Worm (Caenorhabditis elegans): ENCODE measurements around the gene rcs-1.

The rcs-1 gene

DNA sequence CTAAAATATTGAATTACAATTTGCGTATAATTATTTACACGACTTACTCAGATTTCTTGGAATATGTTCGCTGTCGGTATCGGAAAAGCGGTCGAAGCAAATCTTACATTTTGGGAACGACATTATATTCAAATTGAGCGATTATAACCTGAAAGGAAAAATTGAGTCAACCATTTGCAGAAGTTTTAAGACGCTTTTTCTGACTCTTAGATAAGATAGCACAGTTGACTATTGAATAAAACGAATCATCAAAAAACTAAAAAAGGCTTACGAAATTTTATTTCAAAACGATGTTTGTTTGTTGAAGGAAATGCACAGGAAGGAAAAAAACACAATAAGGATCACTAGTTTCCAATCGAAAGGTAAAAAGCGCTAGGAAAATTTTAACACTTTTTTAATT, at the start of gene rcs-1:
rcs-1 (minus strand) TSS at position 176 of the 400 bp plus-strand sequence.
- TF ChIP-seq cog-1 (tag; optimal IDR thresholded peaks at IDR 0.05) (no peak), klf-2 (GFP tag; conservative IDR thresholded peaks at IDR 0.05) (no peak), tab-1 (GFP tag; IDR thresholded peaks at IDR 0.05) (no peak), med-1 (GFP tag; optimal IDR thresholded peaks at IDR 0.05; ENCODE audit: insufficient read depth) (no peak), ref-1 (GFP tag; conservative IDR thresholded peaks at IDR 0.05) (no peak), ztf-29 (GFP tag; IDR thresholded peaks at IDR 0.05) (no peak), T22C8.4 (GFP tag; IDR thresholded peaks at IDR 0.05) (no peak), ztf-23 (GFP tag; IDR thresholded peaks at IDR 0.05) (no peak), flt-1 (GFP tag; IDR thresholded peaks at IDR 0.05) (no peak)

DNA sequence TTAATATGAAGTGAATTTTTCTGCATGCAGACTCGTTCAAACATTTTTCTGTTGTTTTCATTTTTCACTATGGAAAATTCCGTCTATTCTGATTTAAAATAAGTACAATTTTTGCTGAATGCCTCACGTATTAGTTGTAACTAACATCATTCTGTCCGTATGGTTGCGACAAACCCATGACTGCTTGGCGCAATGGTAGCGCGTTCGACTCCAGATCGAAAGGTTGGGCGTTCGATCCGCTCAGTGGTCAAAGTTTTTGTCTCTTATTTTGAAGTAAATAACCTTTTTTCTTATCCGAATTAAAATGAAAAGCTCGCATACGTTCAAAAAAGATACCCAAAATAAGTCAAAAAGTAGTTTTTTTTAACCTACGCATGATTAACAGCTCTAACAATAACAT, 48.8 kb upstream of the rcs-1 start:
- no peak for TF ChIP-seq klf-2 (GFP tag; conservative IDR thresholded peaks at IDR 0.05)
- no peak for TF ChIP-seq cog-1 (tag; optimal IDR thresholded peaks at IDR 0.05)
- no peak for TF ChIP-seq tab-1 (GFP tag; IDR thresholded peaks at IDR 0.05)
- TF ChIP-seq ztf-23 (GFP tag; IDR thresholded peaks at IDR 0.05), result no peak

DNA sequence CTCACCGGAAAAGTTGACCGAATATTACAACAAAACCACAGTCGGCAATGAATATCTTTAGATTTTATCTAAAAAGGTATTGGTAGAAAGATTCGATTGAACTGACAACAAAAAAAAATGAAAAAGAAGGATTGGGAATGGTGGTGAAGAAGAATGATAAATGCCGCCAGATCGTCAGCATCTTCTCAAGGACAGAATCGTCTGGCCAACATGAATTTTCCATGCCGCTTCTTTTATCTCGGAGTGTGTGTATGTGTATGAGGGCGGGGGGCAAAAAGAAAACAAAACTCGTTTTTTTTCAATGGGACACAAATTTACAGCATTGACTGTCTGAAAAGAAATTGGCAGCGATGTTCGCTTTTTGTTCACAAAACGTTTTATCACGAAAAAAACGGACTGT, 47.5 kb upstream of the rcs-1 start:
- no peak for TF ChIP-seq ztf-23 (GFP tag; IDR thresholded peaks at IDR 0.05)
- no peak for TF ChIP-seq flt-1 (GFP tag; IDR thresholded peaks at IDR 0.05)
- TF ChIP-seq tab-1 (GFP tag; IDR thresholded peaks at IDR 0.05), result no peak
- no peak for TF ChIP-seq med-1 (GFP tag; optimal IDR thresholded peaks at IDR 0.05; ENCODE audit: insufficient read depth)
- no peak for TF ChIP-seq ref-1 (GFP tag; conservative IDR thresholded peaks at IDR 0.05)
- no peak for TF ChIP-seq cog-1 (tag; optimal IDR thresholded peaks at IDR 0.05)
- no peak for TF ChIP-seq ztf-29 (GFP tag; IDR thresholded peaks at IDR 0.05)
- TF ChIP-seq klf-2 (GFP tag; conservative IDR thresholded peaks at IDR 0.05), result no peak
- no peak for TF ChIP-seq T22C8.4 (GFP tag; IDR thresholded peaks at IDR 0.05)

DNA sequence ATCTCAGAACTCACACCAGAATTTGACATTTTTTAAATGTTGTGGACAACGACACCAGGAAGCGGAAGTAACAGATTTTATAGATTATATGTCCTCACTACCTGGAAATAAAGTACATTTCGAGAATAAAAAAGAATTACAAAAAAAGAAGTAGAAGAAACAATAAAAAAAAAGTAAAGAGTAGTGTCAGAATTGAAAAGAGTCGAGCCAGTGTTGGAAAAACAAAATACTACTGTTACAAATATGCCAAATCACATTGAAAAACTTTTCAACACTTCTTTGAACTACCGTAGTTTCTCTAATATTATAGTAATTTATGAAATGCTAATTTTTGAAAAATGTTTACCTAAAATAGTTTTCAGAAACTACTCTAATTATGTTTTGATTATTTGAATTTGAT, 46.4 kb upstream of the rcs-1 start, which contains the start of gene C06E2.1:
C06E2.1 (minus strand) TSS at position 101 of the 400 bp plus-strand sequence.
- TF ChIP-seq klf-2 (GFP tag; conservative IDR thresholded peaks at IDR 0.05), result no peak
- TF ChIP-seq tab-1 (GFP tag; IDR thresholded peaks at IDR 0.05), result no peak
- TF ChIP-seq flt-1 (GFP tag; IDR thresholded peaks at IDR 0.05), result no peak
- no peak for TF ChIP-seq ztf-29 (GFP tag; IDR thresholded peaks at IDR 0.05)
- no peak for TF ChIP-seq T22C8.4 (GFP tag; IDR thresholded peaks at IDR 0.05)
- TF ChIP-seq med-1 (GFP tag; optimal IDR thresholded peaks at IDR 0.05; ENCODE audit: insufficient read depth), result no peak
- TF ChIP-seq ztf-23 (GFP tag; IDR thresholded peaks at IDR 0.05), result no peak
- TF ChIP-seq ref-1 (GFP tag; conservative IDR thresholded peaks at IDR 0.05), result no peak

DNA sequence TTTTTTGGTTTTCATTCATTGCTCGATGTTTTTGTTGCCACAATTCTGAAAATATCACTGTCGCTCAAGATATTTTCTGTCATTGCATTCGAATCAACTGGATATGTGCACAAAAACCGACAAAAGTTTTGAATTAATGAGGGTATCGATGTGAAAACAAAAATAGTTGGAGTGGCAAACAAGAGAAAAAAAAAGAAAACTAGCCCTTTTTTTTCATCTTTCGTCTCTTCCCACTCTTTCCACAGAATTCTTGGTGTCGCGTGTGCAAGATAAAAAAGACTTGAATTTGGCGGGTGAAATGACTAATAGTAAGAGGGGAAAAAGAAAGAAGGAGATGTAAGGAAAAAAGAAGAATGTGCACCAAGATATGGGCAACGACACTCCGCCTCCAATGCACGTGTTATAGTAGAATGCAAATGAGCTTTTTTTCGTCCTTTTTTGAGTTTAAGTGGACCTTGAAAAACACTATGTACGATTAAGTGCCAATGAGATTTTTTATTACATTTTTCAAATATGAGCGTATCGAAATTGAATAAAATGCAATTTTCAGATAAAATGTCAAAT, 40.9 kb upstream of the rcs-1 start, which contains the start of the genes ubc-22 and ubc-21:
ubc-22 (minus strand) TSS at position 51 of the 564 bp plus-strand sequence.
ubc-21 (plus strand) TSS at position 514 of the 564 bp plus-strand sequence.
- TF ChIP-seq T22C8.4 (GFP tag; IDR thresholded peaks at IDR 0.05), result no peak
- no peak for TF ChIP-seq cog-1 (tag; optimal IDR thresholded peaks at IDR 0.05)
- no peak for TF ChIP-seq flt-1 (GFP tag; IDR thresholded peaks at IDR 0.05)
- no peak for TF ChIP-seq ztf-23 (GFP tag; IDR thresholded peaks at IDR 0.05)
- no peak for TF ChIP-seq ref-1 (GFP tag; conservative IDR thresholded peaks at IDR 0.05)
- TF ChIP-seq ztf-29 (GFP tag; IDR thresholded peaks at IDR 0.05), result no peak
- no peak for TF ChIP-seq med-1 (GFP tag; optimal IDR thresholded peaks at IDR 0.05; ENCODE audit: insufficient read depth)
- TF ChIP-seq tab-1 (GFP tag; IDR thresholded peaks at IDR 0.05), result no peak
- no peak for TF ChIP-seq klf-2 (GFP tag; conservative IDR thresholded peaks at IDR 0.05)

DNA sequence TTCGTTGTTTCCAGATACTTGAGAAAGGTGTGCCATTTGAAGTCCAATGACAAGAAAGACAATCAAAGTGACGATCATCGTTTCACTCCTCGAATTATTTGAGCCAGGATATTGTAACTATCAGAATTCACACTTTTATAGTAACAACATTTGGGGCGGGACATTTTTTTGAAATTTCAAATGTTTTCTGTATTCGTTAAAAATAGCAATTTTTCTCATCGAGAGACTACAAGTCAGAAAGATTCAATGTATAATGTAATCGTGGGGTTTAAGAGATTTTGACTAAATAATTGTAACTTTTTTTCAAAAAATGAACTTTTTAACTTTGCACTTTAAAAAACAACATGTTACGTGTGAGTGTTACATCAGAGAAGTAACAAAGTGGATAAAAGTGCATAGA, 38.2 kb upstream of the rcs-1 start, which contains the start of gene ins-9:
ins-9 (minus strand) TSS at position 101 of the 400 bp plus-strand sequence.
- no peak for TF ChIP-seq flt-1 (GFP tag; IDR thresholded peaks at IDR 0.05)
- TF ChIP-seq cog-1 (tag; optimal IDR thresholded peaks at IDR 0.05), result no peak
- no peak for TF ChIP-seq tab-1 (GFP tag; IDR thresholded peaks at IDR 0.05)

DNA sequence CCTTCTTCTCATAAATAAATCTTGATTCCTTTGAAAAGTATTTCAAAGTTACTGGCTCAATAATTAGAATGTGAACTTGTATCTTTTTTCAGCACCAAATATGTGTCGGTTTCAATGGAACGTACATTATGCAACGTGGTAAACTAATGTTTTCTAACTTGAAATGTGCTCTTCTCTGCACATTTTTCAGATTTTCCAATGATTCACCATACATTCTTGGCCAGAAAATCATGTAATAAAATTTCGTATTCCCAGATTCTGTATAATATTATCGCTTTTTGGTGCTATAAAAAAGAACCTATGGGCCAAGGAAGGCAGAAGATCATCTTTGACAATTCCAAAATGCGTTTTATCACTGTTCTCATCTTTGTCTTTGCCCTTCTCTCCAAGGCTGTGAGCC, 32.6 kb upstream of the rcs-1 start, which contains the start of gene C06E2.9:
C06E2.9 (plus strand) TSS at position 301 of the 400 bp plus-strand sequence.
- no peak for TF ChIP-seq cog-1 (tag; optimal IDR thresholded peaks at IDR 0.05)
- TF ChIP-seq ztf-23 (GFP tag; IDR thresholded peaks at IDR 0.05), result no peak
- no peak for TF ChIP-seq klf-2 (GFP tag; conservative IDR thresholded peaks at IDR 0.05)
- no peak for TF ChIP-seq flt-1 (GFP tag; IDR thresholded peaks at IDR 0.05)
- TF ChIP-seq T22C8.4 (GFP tag; IDR thresholded peaks at IDR 0.05), result no peak
- TF ChIP-seq tab-1 (GFP tag; IDR thresholded peaks at IDR 0.05), result no peak
- no peak for TF ChIP-seq ztf-29 (GFP tag; IDR thresholded peaks at IDR 0.05)
- no peak for TF ChIP-seq ref-1 (GFP tag; conservative IDR thresholded peaks at IDR 0.05)
- TF ChIP-seq med-1 (GFP tag; optimal IDR thresholded peaks at IDR 0.05; ENCODE audit: insufficient read depth), result no peak

DNA sequence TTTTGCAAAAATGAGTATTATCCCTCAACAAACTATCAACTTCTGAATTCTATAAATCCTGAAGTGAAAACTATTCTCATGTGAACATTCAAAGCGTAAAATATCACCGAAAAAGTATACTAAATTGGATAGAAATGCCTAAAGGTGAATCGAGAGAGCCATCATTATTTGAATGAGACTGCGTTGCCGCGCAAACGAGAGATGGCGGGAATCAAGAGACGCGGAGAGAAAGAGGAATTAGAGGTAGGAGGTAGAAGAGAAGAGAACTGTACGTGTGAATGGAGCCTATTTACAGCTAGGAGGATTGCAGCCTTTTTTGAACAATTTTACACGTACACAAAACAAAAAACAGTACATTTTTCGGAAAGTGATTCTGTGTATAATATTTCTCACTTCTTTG, 31.2 kb upstream of the rcs-1 start:
- TF ChIP-seq T22C8.4 (GFP tag; IDR thresholded peaks at IDR 0.05) (no peak), ztf-29 (GFP tag; IDR thresholded peaks at IDR 0.05) (no peak), ztf-23 (GFP tag; IDR thresholded peaks at IDR 0.05) (no peak), med-1 (GFP tag; optimal IDR thresholded peaks at IDR 0.05; ENCODE audit: insufficient read depth) (no peak), ref-1 (GFP tag; conservative IDR thresholded peaks at IDR 0.05) (no peak)

DNA sequence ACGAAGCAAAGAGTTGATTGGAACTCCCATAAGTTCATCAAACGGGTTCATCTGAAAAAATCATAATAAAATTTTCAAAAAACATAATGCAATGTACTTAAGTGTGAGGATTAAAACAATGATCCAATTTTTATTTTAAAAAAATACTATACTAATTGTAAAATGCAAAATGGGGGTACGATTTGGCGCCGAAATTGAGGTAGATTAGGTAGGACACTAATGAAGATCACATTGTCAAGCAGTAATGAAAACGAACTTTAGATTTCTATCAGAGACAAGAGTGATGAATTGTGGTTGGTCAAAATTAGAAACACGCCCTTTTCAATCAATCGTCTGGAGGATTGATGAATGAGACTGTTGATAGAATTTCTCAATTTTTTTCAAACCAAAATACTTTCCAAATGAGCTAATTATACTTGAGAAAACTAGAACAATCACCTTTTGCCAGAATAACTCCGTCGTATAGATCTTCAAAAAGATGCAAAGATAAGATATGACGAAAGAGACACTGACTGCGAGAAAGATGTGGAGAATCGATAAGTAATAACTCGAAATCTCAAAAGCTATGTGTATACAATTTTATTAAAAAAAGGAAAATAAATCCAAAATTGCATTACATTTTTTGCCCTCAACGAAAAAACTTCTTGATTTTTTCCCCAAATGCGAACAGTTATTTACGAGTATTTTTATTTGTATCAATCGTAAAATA, 29.7 kb upstream of the rcs-1 start, which contains the start of gene C06E2.5:
C06E2.5 (minus strand) TSS at position 51 of the 709 bp plus-strand sequence.
- TF ChIP-seq cog-1 (tag; optimal IDR thresholded peaks at IDR 0.05) (no peak), med-1 (GFP tag; optimal IDR thresholded peaks at IDR 0.05; ENCODE audit: insufficient read depth) (no peak), flt-1 (GFP tag; IDR thresholded peaks at IDR 0.05) (no peak), T22C8.4 (GFP tag; IDR thresholded peaks at IDR 0.05) (no peak), ref-1 (GFP tag; conservative IDR thresholded peaks at IDR 0.05) (no peak), tab-1 (GFP tag; IDR thresholded peaks at IDR 0.05) (no peak), ztf-29 (GFP tag; IDR thresholded peaks at IDR 0.05) (no peak), ztf-23 (GFP tag; IDR thresholded peaks at IDR 0.05) (no peak), klf-2 (GFP tag; conservative IDR thresholded peaks at IDR 0.05) (no peak)
